Worm (Caenorhabditis elegans) whole organism, dauer: Measurements from ENCODE around the gene zig-5.

Experiments used
- unc-62 ChIP-seq: sonication (generic microtip); optimal IDR thresholded peaks from 2 replicates; lab custom pipeline; 2017; ENCODE audit warnings: missing biosample characterization, missing genetic modification reagents, missing genetic modification characterization

The zig-5 gene

DNA sequence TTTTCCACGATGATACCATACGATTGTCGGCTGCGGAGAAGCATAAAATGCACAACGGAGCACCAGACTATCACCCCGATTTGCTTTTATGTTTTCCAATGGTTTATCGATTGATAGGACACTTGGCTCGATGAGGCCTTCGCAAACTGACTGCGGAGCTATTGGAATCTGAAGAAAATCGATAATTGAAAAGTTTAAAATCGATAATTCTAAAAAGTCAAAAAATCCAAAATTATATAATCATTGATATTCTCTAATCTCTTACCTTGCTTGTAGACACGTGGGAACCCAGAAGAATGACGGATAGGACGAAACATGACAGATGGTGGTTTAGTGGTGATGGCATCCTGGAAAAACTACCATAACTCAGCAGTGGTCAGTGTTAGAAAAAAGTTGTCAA lies at the start of gene zig-5:
TSS of gene zig-5 (minus strand) at position 349 of the 400 bp plus-strand sequence.
- TF ChIP-seq unc-62 (GFP tag; lab: Kevin White, UChicago) = no peak

ce11 chrIII:11002808-11003207 lies 49.5 kb upstream of the zig-5 start:
- no peak for TF ChIP-seq unc-62 (GFP tag; lab: Kevin White, UChicago)

- no peak for TF ChIP-seq unc-62 (GFP tag; lab: Kevin White, UChicago)
These were observed 41.8 kb upstream of the zig-5 start, which contains the start of gene dmsr-5 for ce11 chrIII:10995156-10995555. dmsr-5 (minus strand) TSS chrIII:10995256.

- no peak for TF ChIP-seq unc-62 (GFP tag; lab: Kevin White, UChicago)
These were observed 40.8 kb upstream of the zig-5 start for ce11 chrIII:10994085-10994484.

DNA sequence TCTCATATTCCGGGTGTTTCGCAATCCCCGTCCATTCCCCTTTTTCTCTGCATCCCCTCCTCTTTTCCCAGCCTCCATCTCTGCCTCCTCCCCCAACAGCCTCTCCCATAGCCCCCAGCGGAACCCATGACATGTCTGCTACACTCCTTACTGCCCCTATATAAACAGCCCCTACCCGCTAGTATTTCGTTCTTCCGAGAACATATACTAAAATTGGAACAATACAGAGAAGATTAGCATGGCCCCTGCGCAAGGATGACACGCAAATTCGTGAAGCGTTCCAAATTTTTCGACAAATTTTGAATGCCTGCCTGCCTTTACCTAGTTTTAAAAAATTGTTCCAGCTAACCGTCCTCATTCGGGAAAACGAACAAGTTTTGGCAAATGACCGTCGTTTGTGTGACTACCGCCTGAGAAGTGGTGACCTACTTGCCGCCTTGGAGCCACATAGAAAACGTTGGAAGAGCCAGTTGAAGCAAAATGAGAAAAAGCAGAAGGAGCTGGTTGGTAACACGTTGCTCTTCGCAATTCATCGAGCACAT lies 36.3 kb upstream of the zig-5 start:
- no peak for TF ChIP-seq unc-62 (GFP tag; lab: Kevin White, UChicago)

ce11 chrIII:10987561-10988184 lies 34.4 kb upstream of the zig-5 start, which contains the start of gene col-94:
col-94 (minus strand) TSS chrIII:10987873.
- TF ChIP-seq unc-62 (GFP tag; lab: Kevin White, UChicago) = no peak

ce11 chrIII:10985559-10986036 lies 32.3 kb upstream of the zig-5 start, which contains the start of gene col-93:
col-93 (minus strand) TSS chrIII:10985609.
- TF ChIP-seq unc-62 (GFP tag; lab: Kevin White, UChicago) = no peak

DNA sequence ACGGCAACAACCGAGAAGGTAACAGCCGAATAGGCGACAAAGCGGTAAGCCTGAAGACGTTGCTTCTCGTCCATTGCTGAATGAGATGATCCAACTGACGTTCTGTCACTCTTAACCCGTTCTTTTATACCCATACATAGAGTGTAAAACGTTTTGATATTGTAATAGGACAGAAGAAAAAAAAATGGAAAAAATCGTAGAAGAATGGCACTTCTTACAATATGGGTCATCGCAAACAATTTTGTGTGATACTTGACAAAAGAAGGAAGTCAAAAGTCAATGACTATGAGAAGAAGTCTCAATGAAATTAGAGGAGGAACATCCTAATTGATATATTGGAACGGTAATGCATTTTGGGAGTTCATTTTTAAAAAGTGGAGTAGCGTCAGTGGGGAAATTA lies 29.8 kb upstream of the zig-5 start, which contains the start of gene col-92:
TSS of gene col-92 (minus strand) at position 101 of the 400 bp plus-strand sequence.
- TF ChIP-seq unc-62 (GFP tag; lab: Kevin White, UChicago) = no peak

DNA sequence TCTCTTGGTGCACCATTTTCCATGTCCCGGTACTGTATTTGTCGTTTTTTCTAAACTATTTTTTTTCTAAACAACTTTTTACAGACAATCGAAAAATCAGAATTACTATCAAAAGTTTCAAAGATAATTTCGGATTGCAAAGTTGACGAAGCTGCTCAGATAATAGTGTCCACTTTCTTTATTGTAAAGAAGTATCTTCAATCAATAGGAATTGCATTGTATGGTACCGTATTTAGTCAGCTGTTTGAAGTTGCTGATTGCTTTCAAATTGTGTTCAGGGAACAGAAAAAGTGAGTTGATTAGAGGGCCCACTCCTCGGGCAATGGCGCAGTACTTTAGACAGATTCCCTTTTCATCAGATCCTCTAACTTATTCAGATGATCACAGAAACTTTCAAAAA lies 28.2 kb upstream of the zig-5 start:
- TF ChIP-seq unc-62 (GFP tag; lab: Kevin White, UChicago) = no peak

- TF ChIP-seq unc-62 (GFP tag; lab: Kevin White, UChicago) = no peak
These were observed 23.3 kb upstream of the zig-5 start for ce11 chrIII:10976580-10976979.

DNA sequence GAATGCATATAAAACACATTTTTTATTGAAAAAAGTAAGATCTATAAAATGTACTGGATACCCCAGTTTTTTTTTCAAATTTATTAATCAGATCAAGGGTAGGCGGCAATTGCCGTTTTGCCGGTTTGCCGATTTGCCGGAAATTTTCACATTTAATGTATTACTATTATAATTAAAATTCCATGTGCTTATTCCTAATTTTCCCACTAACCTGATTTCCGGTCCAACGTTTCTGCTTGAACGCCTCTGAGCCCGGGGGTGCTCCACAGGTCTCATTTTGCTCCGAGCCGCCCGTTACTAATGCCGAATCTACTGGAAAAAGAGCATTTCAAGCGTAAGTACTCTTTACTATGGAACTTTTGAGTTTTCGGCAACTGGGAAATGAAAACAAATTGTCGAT lies 16.3 kb upstream of the zig-5 start, which contains the start of gene dhc-4:
TSS of gene dhc-4 (plus strand) at position 301 of the 400 bp plus-strand sequence.
- TF ChIP-seq unc-62 (GFP tag; lab: Kevin White, UChicago) = no peak

- no peak for TF ChIP-seq unc-62 (GFP tag; lab: Kevin White, UChicago)
These were observed 13.7 kb upstream of the zig-5 start, which contains the start of gene W05B2.2 for ce11 chrIII:10967010-10967409. W05B2.2 (minus strand) TSS chrIII:10967110.

ce11 chrIII:10962910-10963309 lies 9.6 kb upstream of the zig-5 start:
- no peak for TF ChIP-seq unc-62 (GFP tag; lab: Kevin White, UChicago)

ce11 chrIII:10960387-10960786 lies 7.1 kb upstream of the zig-5 start:
- no peak for TF ChIP-seq unc-62 (GFP tag; lab: Kevin White, UChicago)

ce11 chrIII:10957710-10958109 lies 4.4 kb upstream of the zig-5 start:
- no peak for TF ChIP-seq unc-62 (GFP tag; lab: Kevin White, UChicago)

DNA sequence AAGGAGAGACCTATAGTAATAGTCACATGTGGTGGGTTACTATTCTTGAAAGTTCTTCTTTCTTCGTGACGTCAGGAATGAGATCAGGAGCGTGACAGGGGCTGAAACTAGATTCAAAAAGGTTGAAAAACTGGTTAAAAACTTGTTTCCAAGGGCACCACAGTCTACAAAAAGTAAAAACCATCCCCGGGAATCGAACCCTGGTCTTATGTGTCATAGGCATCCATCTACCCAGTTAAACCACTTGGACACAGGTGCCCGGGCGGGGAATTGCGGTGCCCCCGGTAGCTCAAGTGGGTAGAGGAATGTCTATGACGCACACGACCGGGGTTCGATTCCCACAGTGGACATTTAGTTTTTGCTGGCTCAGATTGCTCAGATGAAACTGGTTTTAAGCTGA lies 3.9 kb upstream of the zig-5 start:
- no peak for TF ChIP-seq unc-62 (GFP tag; lab: Kevin White, UChicago)

DNA sequence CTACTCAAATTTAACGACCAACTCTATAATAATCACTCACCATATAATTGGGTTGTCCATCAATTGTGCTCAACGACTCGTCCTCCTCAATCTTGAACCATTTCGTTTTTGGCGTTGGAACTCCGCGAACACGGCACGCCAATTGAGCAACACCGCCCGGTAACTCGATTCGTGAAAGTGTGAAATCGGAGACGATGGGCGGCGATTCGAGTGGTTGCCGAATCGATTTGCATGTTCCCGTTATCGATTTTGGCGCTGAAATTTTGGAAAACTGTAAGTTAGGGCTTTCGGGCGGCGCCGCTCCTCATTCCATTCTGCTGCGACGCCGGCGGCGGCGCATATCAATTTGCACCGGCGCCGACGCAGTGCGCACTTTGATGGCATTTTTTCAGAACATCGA lies 1.6 kb downstream of the zig-5 start:
- TF ChIP-seq unc-62 (GFP tag; lab: Kevin White, UChicago) = no peak
